Fruit fly (Drosophila melanogaster) whole organism, embryonic: ENCODE measurements around the gene CG14356.
A peak's percentile ranks its signal among the peaks of the same experiment; 100 is the strongest.

Experiments
- Abd-B ChIP-seq: fragments of 200-800 bp; sonication (Bioruptor generic); optimal IDR thresholded peaks from 2 replicates; lab custom pipeline; 2018; ENCODE audit warnings: missing biosample characterization, mild to moderate bottlenecking, missing genetic modification characterization, moderate library complexity
- Antp ChIP-seq: fragments of 200-800 bp; sonication (Bioruptor generic); optimal IDR thresholded peaks from 3 replicates; lab custom pipeline; 2016; ENCODE audit warnings: missing biosample characterization, missing genetic modification characterization
- B-H2 ChIP-seq: fragments of 200-800 bp; sonication (Bioruptor generic); optimal IDR thresholded peaks from 2 replicates; lab custom pipeline; 2018; ENCODE audit warnings: missing biosample characterization, mild to moderate bottlenecking, missing genetic modification characterization
- BEAF-32 ChIP-seq: fragments of 200-800 bp; sonication (Bioruptor generic); optimal IDR thresholded peaks from 3 replicates; lab custom pipeline; 2017; ENCODE audit warnings: missing biosample characterization, missing genetic modification characterization, mild to moderate bottlenecking, moderate library complexity, missing genetic modification reagents
- Bteb2 ChIP-seq: fragments of 200-800 bp; sonication (Bioruptor generic); optimal IDR thresholded peaks from 2 replicates; lab custom pipeline; 2016; ENCODE audit warnings: missing biosample characterization, missing genetic modification characterization
- CG10267 ChIP-seq: fragments of 200-800 bp; sonication (Bioruptor generic); optimal IDR thresholded peaks from 2 replicates; lab custom pipeline; 2018; ENCODE audit warnings: missing biosample characterization, mild to moderate bottlenecking, missing genetic modification characterization, moderate library complexity
- CG10654 ChIP-seq: fragments of 200-800 bp; sonication (Bioruptor generic); optimal IDR thresholded peaks from 2 replicates; lab custom pipeline; 2016; ENCODE audit warnings: missing biosample characterization, missing genetic modification characterization
- CG11696 ChIP-seq: fragments of 200-800 bp; sonication (Bioruptor generic); IDR thresholded peaks from 2 replicates; pipeline ENCODE4 v1.3.6; 2022; ENCODE audit warnings: missing biosample characterization, missing genetic modification characterization
- CG12769 ChIP-seq: fragments of 200-800 bp; sonication (Bioruptor generic); optimal IDR thresholded peaks from 2 replicates; lab custom pipeline; 2019; ENCODE audit warnings: missing biosample characterization, mild to moderate bottlenecking, missing genetic modification characterization, moderate library complexity
- CG14667 ChIP-seq: fragments of 200-800 bp; sonication (Bioruptor generic); IDR thresholded peaks from 2 replicates; pipeline ENCODE4 v1.3.6; 2022; ENCODE audit warnings: missing biosample characterization, missing genetic modification characterization
- CG2116 ChIP-seq: fragments of 200-800 bp; sonication (Bioruptor generic); optimal IDR thresholded peaks from 3 replicates; lab custom pipeline; 2018; ENCODE audit warnings: missing biosample characterization, mild to moderate bottlenecking, missing genetic modification characterization
- CG30403 ChIP-seq: fragments of 200-800 bp; sonication (Bioruptor generic); optimal IDR thresholded peaks from 3 replicates; lab custom pipeline; 2016; ENCODE audit warnings: missing biosample characterization, missing genetic modification characterization
- CG3163 ChIP-seq: fragments of 200-800 bp; sonication (Bioruptor generic); optimal IDR thresholded peaks from 3 replicates; lab custom pipeline; 2016; ENCODE audit warnings: missing biosample characterization, missing genetic modification characterization
- CG5180 ChIP-seq: fragments of 200-800 bp; sonication (Bioruptor generic); optimal IDR thresholded peaks from 3 replicates; lab custom pipeline; 2017; ENCODE audit warnings: missing biosample characterization, missing genetic modification characterization, mild to moderate bottlenecking, moderate library complexity, missing genetic modification reagents
- CG6813 ChIP-seq: fragments of 200-800 bp; sonication (Bioruptor generic); optimal IDR thresholded peaks from 2 replicates; lab custom pipeline; 2017; ENCODE audit warnings: missing biosample characterization, missing genetic modification characterization, mild to moderate bottlenecking, moderate library complexity, missing genetic modification reagents
- CG8765 ChIP-seq: fragments of 200-800 bp; sonication (Bioruptor generic); IDR thresholded peaks from 2 replicates; pipeline ENCODE4 v1.3.6; 2022; ENCODE audit warnings: missing biosample characterization, missing genetic modification characterization
- Chrac-16 ChIP-seq: fragments of 200-800 bp; sonication (Bioruptor generic); optimal IDR thresholded peaks from 3 replicates; lab custom pipeline; 2016; ENCODE audit warnings: missing biosample characterization, missing genetic modification characterization
- CoRest ChIP-seq: fragments of 200-800 bp; sonication (Bioruptor generic); optimal IDR thresholded peaks from 3 replicates; lab custom pipeline; 2018; ENCODE audit warnings: missing biosample characterization, mild to moderate bottlenecking, missing genetic modification characterization, moderate library complexity
- Fer3 ChIP-seq: fragments of 200-800 bp; sonication (Bioruptor generic); optimal IDR thresholded peaks from 2 replicates; lab custom pipeline; 2018; ENCODE audit warnings: missing biosample characterization, mild to moderate bottlenecking, missing genetic modification characterization, moderate library complexity
- GATAe ChIP-seq: fragments of 200-800 bp; sonication (Bioruptor generic); conservative IDR thresholded peaks from 2 replicates; pipeline ENCODE4 v1.3.6; 2022; ENCODE audit warnings: missing biosample characterization, missing genetic modification characterization
- HLH4C ChIP-seq: fragments of 200-800 bp; sonication (Bioruptor generic); IDR thresholded peaks from 3 replicates; pipeline ENCODE4 v1.3.6; 2022; ENCODE audit warnings: missing biosample characterization, missing genetic modification characterization; ENCODE audit not compliant: partially characterized antibody
- HmgD ChIP-seq: fragments of 200-800 bp; sonication (Bioruptor generic); optimal IDR thresholded peaks from 3 replicates; lab custom pipeline; 2016; ENCODE audit warnings: missing biosample characterization, missing genetic modification characterization
- Lpt ChIP-seq: fragments of >200 bp; optimal IDR thresholded peaks from 2 replicates; lab custom pipeline; 2018; ENCODE audit warnings: missing biosample characterization, missing genetic modification characterization
- MESR4 ChIP-seq: fragments of 200-800 bp; sonication (Bioruptor generic); optimal IDR thresholded peaks from 2 replicates; lab custom pipeline; 2018; ENCODE audit warnings: missing biosample characterization, mild to moderate bottlenecking, missing genetic modification characterization, moderate library complexity
- TFAM ChIP-seq: fragments of 200-800 bp; sonication (Bioruptor generic); optimal IDR thresholded peaks from 2 replicates; lab custom pipeline; 2017; ENCODE audit warnings: missing biosample characterization, missing genetic modification characterization, inconsistent platforms
- abd-A ChIP-seq: fragments of 200-800 bp; sonication (Bioruptor generic); optimal IDR thresholded peaks from 3 replicates; lab custom pipeline; 2019; ENCODE audit warnings: missing biosample characterization, mild to moderate bottlenecking, missing genetic modification characterization, moderate library complexity
- ap ChIP-seq: fragments of 200-800 bp; sonication (Bioruptor generic); IDR thresholded peaks from 2 replicates; pipeline ENCODE4 v1.3.6; 2022; ENCODE audit warnings: missing biosample characterization, missing genetic modification characterization
- ase ChIP-seq: fragments of 200-800 bp; sonication (Bioruptor generic); IDR thresholded peaks from 3 replicates; pipeline ENCODE4 v1.3.6; 2022; ENCODE audit warnings: missing biosample characterization, missing genetic modification characterization
- chif ChIP-seq, 2 experiments: fragments of 200-800 bp; sonication (Bioruptor generic); optimal IDR thresholded peaks; 3 replicates each; lab custom pipeline; 2016; ENCODE audit warnings: missing biosample characterization in 2 of 2, missing genetic modification characterization in 2 of 2
- chinmo ChIP-seq: fragments of 200-800 bp; sonication (Bioruptor generic); IDR thresholded peaks from 4 replicates; pipeline ENCODE4 v1.3.6; 2022; ENCODE audit warnings: missing biosample characterization, missing genetic modification characterization; ENCODE audit not compliant: partially characterized antibody
- cwo ChIP-seq: fragments of 200-800 bp; sonication (Bioruptor generic); optimal IDR thresholded peaks from 3 replicates; lab custom pipeline; 2017; ENCODE audit warnings: missing biosample characterization, missing genetic modification characterization, mild to moderate bottlenecking, moderate library complexity, missing genetic modification reagents
- ewg ChIP-seq: fragments of 200-800 bp; sonication (Bioruptor generic); optimal IDR thresholded peaks from 3 replicates; lab custom pipeline; 2017; ENCODE audit warnings: mild to moderate bottlenecking, missing biosample characterization, missing genetic modification reagents, missing genetic modification characterization
- fd3F ChIP-seq: fragments of 200-800 bp; sonication (Bioruptor generic); optimal IDR thresholded peaks from 2 replicates; lab custom pipeline; 2018; ENCODE audit warnings: missing biosample characterization, mild to moderate bottlenecking, missing genetic modification characterization, moderate library complexity
- gce ChIP-seq: fragments of 200-800 bp; sonication (Bioruptor generic); IDR thresholded peaks from 3 replicates; pipeline ENCODE4 v1.3.6; 2022; ENCODE audit warnings: missing biosample characterization, missing genetic modification characterization
- gsb ChIP-seq: fragments of 200-800 bp; sonication (Bioruptor generic); IDR thresholded peaks from 2 replicates; pipeline ENCODE4 v1.3.6; 2022; ENCODE audit warnings: missing biosample characterization, missing genetic modification characterization
- gsb-n ChIP-seq: fragments of 200-800 bp; sonication (Bioruptor generic); optimal IDR thresholded peaks from 3 replicates; lab custom pipeline; 2018; ENCODE audit warnings: missing biosample characterization, mild to moderate bottlenecking, missing genetic modification characterization
- ham ChIP-seq: fragments of 200-800 bp; sonication (Bioruptor generic); IDR thresholded peaks from 2 replicates; pipeline ENCODE4 v1.3.6; 2022; ENCODE audit warnings: missing biosample characterization, missing genetic modification characterization
- hb ChIP-seq: fragments of 200-800 bp; sonication (Bioruptor generic); IDR thresholded peaks from 3 replicates; pipeline ENCODE4 v1.3.6; 2022; ENCODE audit warnings: missing biosample characterization, missing genetic modification characterization; ENCODE audit not compliant: partially characterized antibody
- klu ChIP-seq: fragments of 200-800 bp; sonication (Bioruptor generic); IDR thresholded peaks from 2 replicates; pipeline ENCODE4 v1.3.6; 2022; ENCODE audit warnings: missing biosample characterization, missing genetic modification characterization
- lbe ChIP-seq: fragments of 200-800 bp; sonication (Bioruptor generic); optimal IDR thresholded peaks from 2 replicates; lab custom pipeline; 2016; ENCODE audit warnings: missing biosample characterization, mild to moderate bottlenecking, missing genetic modification characterization
- nau ChIP-seq: fragments of 200-800 bp; sonication (Bioruptor generic); optimal IDR thresholded peaks from 3 replicates; lab custom pipeline; 2017; ENCODE audit warnings: missing biosample characterization, mild to moderate bottlenecking, missing genetic modification characterization, missing genetic modification reagents
- org-1 ChIP-seq: fragments of 200-800 bp; sonication (Bioruptor generic); optimal IDR thresholded peaks from 2 replicates; lab custom pipeline; 2017; ENCODE audit warnings: missing biosample characterization, missing genetic modification characterization
- p53 ChIP-seq: fragments of 200-800 bp; sonication (Bioruptor generic); optimal IDR thresholded peaks from 2 replicates; lab custom pipeline; 2016; ENCODE audit warnings: missing biosample characterization, missing genetic modification characterization
- peb ChIP-seq: fragments of 200-800 bp; sonication (Bioruptor generic); IDR thresholded peaks from 2 replicates; pipeline ENCODE4 v1.3.6; 2022; ENCODE audit warnings: missing biosample characterization, missing genetic modification characterization
- salm ChIP-seq: fragments of 200-800 bp; sonication (Bioruptor generic); optimal IDR thresholded peaks from 2 replicates; lab custom pipeline; 2018; ENCODE audit warnings: missing biosample characterization, mild to moderate bottlenecking, missing genetic modification characterization
- sqz ChIP-seq: fragments of 200-800 bp; sonication (Bioruptor generic); optimal IDR thresholded peaks from 3 replicates; lab custom pipeline; 2018; ENCODE audit warnings: missing biosample characterization, mild to moderate bottlenecking, missing genetic modification characterization
- trem ChIP-seq: fragments of 200-800 bp; optimal IDR thresholded peaks from 3 replicates; lab custom pipeline; 2019; ENCODE audit warnings: missing biosample characterization, mild to moderate bottlenecking, missing genetic modification characterization, moderate library complexity
- tx ChIP-seq: fragments of 200-800 bp; sonication (Bioruptor generic); optimal IDR thresholded peaks from 2 replicates; lab custom pipeline; 2016; ENCODE audit warnings: missing biosample characterization, missing genetic modification characterization
- wek ChIP-seq: fragments of 200-800 bp; sonication (Bioruptor generic); optimal IDR thresholded peaks from 3 replicates; lab custom pipeline; 2018; ENCODE audit warnings: missing biosample characterization, mild to moderate bottlenecking, missing genetic modification characterization, moderate library complexity

CG14356 gene

dm6 chr3R:14125479-14126121, 6.3 kb downstream of the CG14356 start, which contains the start of the genes 140up and Polr2B (continued):
- no peak for TF ChIP-seq CG12769 (tag; lab: Kevin White, UChicago)
- no peak for TF ChIP-seq abd-A
- peak; percentile 83 for TF ChIP-seq GATAe
- TF ChIP-seq Antp (GFP tag; lab: Kevin White, UChicago): peak; percentile 87
- TF ChIP-seq chinmo (GFP tag; lab: Robert Waterston, UW): no peak
- TF ChIP-seq BEAF-32 (GFP tag; lab: Kevin White, UChicago): peak; percentile 27
- peak; percentile 80 for TF ChIP-seq sqz (GFP tag; lab: Kevin White, UChicago)
- peak; percentile 95 for TF ChIP-seq Chrac-16 (GFP tag; lab: Kevin White, UChicago)
- no peak for TF ChIP-seq hb (GFP tag; lab: Robert Waterston, UW)
- TF ChIP-seq HmgD: peak; percentile 58
- TF ChIP-seq ewg: peak; percentile 81
- peak; percentile 58 for TF ChIP-seq CG5180
- TF ChIP-seq CG14667 (GFP tag; lab: Robert Waterston, UW): peak; percentile 86
- TF ChIP-seq CG10267 (tag; lab: Kevin White, UChicago): peak; percentile 100
- TF ChIP-seq Abd-B (GFP tag; lab: Kevin White, UChicago): peak; percentile 95
- TF ChIP-seq wek: no peak
- TF ChIP-seq CG30403 (GFP tag; lab: Kevin White, UChicago): peak; percentile 97
- peak; percentile 76 for TF ChIP-seq CG2116 (GFP tag; lab: Kevin White, UChicago)
- peak; percentile 81 for TF ChIP-seq org-1 (GFP tag; lab: Kevin White, UChicago)
- peak; percentile 63; the same call in 2 of the 3 replicates for TF ChIP-seq gce
- peak; percentile 95 for TF ChIP-seq klu (GFP tag; lab: Robert Waterston, UW)
- peak; percentile 91 for TF ChIP-seq MESR4 (GFP tag; lab: Kevin White, UChicago)
- peak; percentile 92 for TF ChIP-seq gsb-n (tag; lab: Kevin White, UChicago)
- peak; percentile 2 for TF ChIP-seq p53 (GFP tag; lab: Kevin White, UChicago)
- peak; percentile 94 for TF ChIP-seq trem (tag; lab: Kevin White, UChicago)
- peak; percentile 74 for TF ChIP-seq CG6813 (GFP tag; lab: Kevin White, UChicago)
- no peak for TF ChIP-seq Lpt (GFP tag; lab: Kevin White, UChicago)
- peak; percentile 89 for TF ChIP-seq ase (GFP tag; lab: Robert Waterston, UW)
- peak; percentile 97 for TF ChIP-seq CoRest (tag; lab: Kevin White, UChicago)
- peak; percentile 94 for TF ChIP-seq Fer3 (tag; lab: Kevin White, UChicago)
- TF ChIP-seq cwo (GFP tag; lab: Kevin White, UChicago): peak; percentile 83
- peak; percentile 95 for TF ChIP-seq B-H2 (GFP tag; lab: Kevin White, UChicago)
- TF ChIP-seq CG11696 (GFP tag; lab: Robert Waterston, UW): peak; percentile 69
- TF ChIP-seq ham (GFP tag; lab: Robert Waterston, UW): peak; percentile 79
- TF ChIP-seq HLH4C (GFP tag; lab: Robert Waterston, UW): no peak
- TF ChIP-seq tx (GFP tag; lab: Kevin White, UChicago): peak; percentile 71
- peak; percentile 89 for TF ChIP-seq ap (GFP tag; lab: Robert Waterston, UW)
- peak; percentile 70 for TF ChIP-seq CG8765 (GFP tag; lab: Robert Waterston, UW)
- peak; percentile 78 for TF ChIP-seq salm (tag; lab: Kevin White, UChicago)
- TF ChIP-seq CG3163 (GFP tag; lab: Kevin White, UChicago): peak; percentile 23
- peak; percentile 60 to 76 for TF ChIP-seq chif (GFP tag; optimal IDR thresholded peaks at IDR 0.05; lab: Kevin White, UChicago)
- TF ChIP-seq fd3F (GFP tag; lab: Kevin White, UChicago): peak; percentile 91
- peak; percentile 81 for TF ChIP-seq peb (GFP tag; lab: Robert Waterston, UW)
- TF ChIP-seq Bteb2 (GFP tag; lab: Kevin White, UChicago): peak; percentile 52
- peak; percentile 89 for TF ChIP-seq lbe
- peak; percentile 84 for TF ChIP-seq gsb (GFP tag; lab: Robert Waterston, UW)
- peak; percentile 76 for TF ChIP-seq nau (GFP tag; lab: Kevin White, UChicago)
- peak; percentile 94 for TF ChIP-seq CG10654 (GFP tag; lab: Kevin White, UChicago)
- peak; percentile 19 for TF ChIP-seq TFAM (GFP tag; lab: Kevin White, UChicago)
